Worm (Caenorhabditis elegans) whole organism, young adult: ENCODE results near the gene T02C1.1.
A peak's percentile ranks its signal among the peaks of the same experiment; 100 is the strongest.

Experiments used
- B0336.3 ChIP-seq: fragments of 200-800 bp; sonication (Bioruptor generic); IDR thresholded peaks from 2 replicates; pipeline ENCODE4 v1.3.6; 2022; ENCODE audit warnings: missing genetic modification characterization, missing compliant biosample characterization
- C17E4.6 ChIP-seq: fragments of 200-800 bp; sonication (Bioruptor generic); IDR thresholded peaks from 2 replicates; pipeline ENCODE4 v1.3.6; 2022; ENCODE audit warnings: missing genetic modification reagents, missing genetic modification characterization, missing compliant biosample characterization
- F22D6.2 ChIP-seq: sonication (generic microtip); optimal IDR thresholded peaks from 2 replicates; lab custom pipeline; 2016; ENCODE audit warnings: mild to moderate bottlenecking, missing genetic modification characterization, missing compliant biosample characterization
- F33H1.4 ChIP-seq: fragments of 200-800 bp; sonication (Bioruptor generic); IDR thresholded peaks from 2 replicates; pipeline ENCODE4 v1.3.6; 2022; ENCODE audit warnings: missing genetic modification reagents, missing genetic modification characterization, missing compliant biosample characterization
- F37B4.10 ChIP-seq: fragments of 200-800 bp; sonication (Bioruptor generic); IDR thresholded peaks from 2 replicates; pipeline ENCODE4 v1.3.6; 2022; ENCODE audit warnings: missing genetic modification characterization, missing compliant biosample characterization
- F52B5.7 ChIP-seq: sonication (generic microtip); optimal IDR thresholded peaks from 2 replicates; lab custom pipeline; 2016; ENCODE audit warnings: mild to moderate bottlenecking, missing genetic modification characterization, missing compliant biosample characterization
- K12H6.12 ChIP-seq: fragments of 200-800 bp; sonication (Bioruptor generic); optimal IDR thresholded peaks from 2 replicates; lab custom pipeline; 2018; ENCODE audit warnings: mild to moderate bottlenecking, missing genetic modification characterization, missing compliant biosample characterization
- Y53G8AR.9 ChIP-seq: fragments of 200-800 bp; sonication (Bioruptor generic); conservative IDR thresholded peaks from 2 replicates; pipeline ENCODE4 v1.3.6; 2022; ENCODE audit warnings: missing genetic modification reagents, missing genetic modification characterization, missing compliant biosample characterization
- Y56A3A.18 ChIP-seq: fragments of 200-800 bp; sonication (Bioruptor generic); IDR thresholded peaks from 2 replicates; pipeline ENCODE4 v1.3.6; 2022; ENCODE audit warnings: missing genetic modification reagents, missing genetic modification characterization, missing compliant biosample characterization
- Y67H2A.10 ChIP-seq: fragments of 200-800 bp; sonication (Bioruptor generic); conservative IDR thresholded peaks from 2 replicates; pipeline ENCODE4 v1.3.6; 2022; ENCODE audit warnings: missing genetic modification reagents, missing genetic modification characterization, missing compliant biosample characterization
- Y79H2A.3 ChIP-seq: fragments of 200-800 bp; sonication (Bioruptor generic); conservative IDR thresholded peaks from 2 replicates; pipeline ENCODE4 v1.3.6; 2022; ENCODE audit warnings: missing genetic modification reagents, missing genetic modification characterization, missing compliant biosample characterization
- aptf-2 ChIP-seq: fragments of 200-800 bp; sonication (Bioruptor generic); conservative IDR thresholded peaks from 2 replicates; pipeline ENCODE4 v1.3.6; 2022; ENCODE audit warnings: missing genetic modification reagents, missing genetic modification characterization, missing compliant biosample characterization
- atf-7 ChIP-seq: sonication (generic microtip); optimal IDR thresholded peaks from 2 replicates; lab custom pipeline; 2017; ENCODE audit warnings: mild to moderate bottlenecking, missing genetic modification characterization, missing compliant biosample characterization
- attf-3 ChIP-seq: fragments of 200-800 bp; sonication (Bioruptor generic); conservative IDR thresholded peaks from 2 replicates; pipeline ENCODE4 v1.3.6; 2022; ENCODE audit warnings: missing genetic modification reagents, missing genetic modification characterization, missing compliant biosample characterization
- attf-5 ChIP-seq: fragments of 200-800 bp; sonication (Bioruptor generic); optimal IDR thresholded peaks from 2 replicates; lab custom pipeline; 2018; ENCODE audit warnings: mild to moderate bottlenecking, missing genetic modification characterization, missing compliant biosample characterization
- cebp-1 ChIP-seq, 2 experiments: fragments of 200-800 bp in 1 of 2; sonication (Bioruptor generic) in 1 of 2; sonication (generic microtip) in 1 of 2; IDR thresholded peaks in 1 of 2; optimal IDR thresholded peaks in 1 of 2; 2 replicates each; pipeline versions ENCODE4 v1.3.6 to Lab custom; 2017 to 2022; ENCODE audit warnings: missing compliant biosample characterization in 2 of 2, missing genetic modification characterization in 2 of 2, mild to moderate bottlenecking in 1 of 2, missing genetic modification reagents in 1 of 2, moderate library complexity in 1 of 2
- cebp-2 ChIP-seq: fragments of 200-800 bp; sonication (Bioruptor generic); IDR thresholded peaks from 2 replicates; pipeline ENCODE4 v1.3.6; 2022; ENCODE audit warnings: missing genetic modification characterization, missing compliant biosample characterization
- ceh-27 ChIP-seq: fragments of 200-800 bp; sonication (Bioruptor generic); optimal IDR thresholded peaks from 2 replicates; lab custom pipeline; 2018; ENCODE audit warnings: mild to moderate bottlenecking, missing genetic modification characterization, moderate library complexity, missing compliant biosample characterization
- ceh-40 ChIP-seq: fragments of 200-800 bp; sonication (Bioruptor generic); IDR thresholded peaks from 2 replicates; pipeline ENCODE4 v1.3.6; 2022; ENCODE audit warnings: missing genetic modification characterization, missing compliant biosample characterization
- ceh-79 ChIP-seq: sonication (generic microtip); optimal IDR thresholded peaks from 2 replicates; lab custom pipeline; 2017; ENCODE audit warnings: mild to moderate bottlenecking, missing genetic modification characterization, missing compliant biosample characterization
- die-1 ChIP-seq: sonication (generic microtip); optimal IDR thresholded peaks from 2 replicates; lab custom pipeline; 2016; ENCODE audit warnings: missing genotype, mild to moderate bottlenecking, missing genetic modification characterization, missing compliant biosample characterization
- dpl-1 ChIP-seq: fragments of 150-350 bp; optimal IDR thresholded peaks from 2 replicates; lab custom pipeline; 2014; ENCODE audit warnings: missing biosample characterization, missing genetic modification reagents, missing genetic modification characterization
- gei-17 ChIP-seq: fragments of 200-800 bp; sonication (Bioruptor generic); optimal IDR thresholded peaks from 2 replicates; lab custom pipeline; 2018; ENCODE audit warnings: mild to moderate bottlenecking, missing genetic modification characterization, missing compliant biosample characterization
- hlh-12 ChIP-seq: sonication (generic microtip); optimal IDR thresholded peaks from 2 replicates; lab custom pipeline; 2016; ENCODE audit warnings: missing genetic modification characterization, missing compliant biosample characterization
- hsf-1 ChIP-seq: fragments of 200-800 bp; sonication (Bioruptor generic); IDR thresholded peaks from 2 replicates; pipeline ENCODE4 v1.3.6; 2022; ENCODE audit warnings: missing genetic modification reagents, missing genetic modification characterization, missing compliant biosample characterization
- lin-40 ChIP-seq: sonication (generic microtip); optimal IDR thresholded peaks from 2 replicates; lab custom pipeline; 2016; ENCODE audit warnings: missing genetic modification characterization, mild to moderate bottlenecking, missing compliant biosample characterization, missing genotype, missing genetic modification reagents
- lin-54 ChIP-seq: fragments of 200-800 bp; sonication (Bioruptor generic); optimal IDR thresholded peaks from 2 replicates; lab custom pipeline; 2018; ENCODE audit warnings: mild to moderate bottlenecking, missing genetic modification characterization, missing compliant biosample characterization
- madf-6 ChIP-seq: fragments of 200-800 bp; sonication (Bioruptor generic); IDR thresholded peaks from 2 replicates; pipeline ENCODE4 v1.3.6; 2022; ENCODE audit warnings: missing genetic modification reagents, missing genetic modification characterization, missing compliant biosample characterization
- madf-8 ChIP-seq: fragments of 200-800 bp; sonication (Bioruptor generic); conservative IDR thresholded peaks from 2 replicates; pipeline ENCODE4 v1.3.6; 2022; ENCODE audit warnings: missing genetic modification reagents, missing genetic modification characterization, missing compliant biosample characterization
- mcd-1 ChIP-seq: fragments of 200-800 bp; sonication (Bioruptor generic); IDR thresholded peaks from 2 replicates; pipeline ENCODE4 v1.3.6; 2022; ENCODE audit warnings: missing genetic modification reagents, missing genetic modification characterization, missing compliant biosample characterization
- nhr-80 ChIP-seq: sonication (generic microtip); optimal IDR thresholded peaks from 2 replicates; lab custom pipeline; 2016; ENCODE audit warnings: missing genetic modification characterization, missing compliant biosample characterization
- rcor-1 ChIP-seq: fragments of 200-800 bp; sonication (Bioruptor generic); IDR thresholded peaks from 2 replicates; pipeline ENCODE4 v1.3.6; 2022; ENCODE audit warnings: missing genetic modification reagents, missing genetic modification characterization, missing compliant biosample characterization
- rpc-1 ChIP-seq, 2 experiments: fragments of 150-350 bp in 1 of 2; sonication (generic microtip) in 1 of 2; optimal IDR thresholded peaks; 2 replicates each; lab custom pipeline; 2014 to 2018; ENCODE audit warnings: missing biosample characterization in 1 of 2, missing genetic modification characterization in 1 of 2, missing genetic modification reagents in 1 of 2, missing genotype in 1 of 2
- snpc-1.1 ChIP-seq: sonication (generic microtip); optimal IDR thresholded peaks from 2 replicates; lab custom pipeline; 2017; ENCODE audit warnings: missing genetic modification characterization, mild to moderate bottlenecking, missing compliant biosample characterization, antibody characterized with exemption, moderate library complexity, missing genotype, missing genetic modification reagents; ENCODE audit not compliant: insufficient read depth
- somi-1 ChIP-seq: fragments of 200-800 bp; sonication (Bioruptor generic); optimal IDR thresholded peaks from 2 replicates; lab custom pipeline; 2018; ENCODE audit warnings: mild to moderate bottlenecking, missing genetic modification characterization, missing compliant biosample characterization
- sptf-2 ChIP-seq: fragments of 200-800 bp; sonication (Bioruptor generic); optimal IDR thresholded peaks from 2 replicates; lab custom pipeline; 2018; ENCODE audit warnings: mild to moderate bottlenecking, missing genetic modification characterization, missing compliant biosample characterization
- unc-62 ChIP-seq: fragments of 150-350 bp; optimal IDR thresholded peaks from 2 replicates; lab custom pipeline; 2014; ENCODE audit warnings: missing biosample characterization, missing genetic modification reagents, missing genetic modification characterization
- ztf-28 ChIP-seq: fragments of 200-800 bp; sonication (Bioruptor generic); IDR thresholded peaks from 2 replicates; pipeline ENCODE4 v1.3.6; 2022; ENCODE audit warnings: missing genetic modification reagents, missing genetic modification characterization, missing compliant biosample characterization

Gene T02C1.1

DNA sequence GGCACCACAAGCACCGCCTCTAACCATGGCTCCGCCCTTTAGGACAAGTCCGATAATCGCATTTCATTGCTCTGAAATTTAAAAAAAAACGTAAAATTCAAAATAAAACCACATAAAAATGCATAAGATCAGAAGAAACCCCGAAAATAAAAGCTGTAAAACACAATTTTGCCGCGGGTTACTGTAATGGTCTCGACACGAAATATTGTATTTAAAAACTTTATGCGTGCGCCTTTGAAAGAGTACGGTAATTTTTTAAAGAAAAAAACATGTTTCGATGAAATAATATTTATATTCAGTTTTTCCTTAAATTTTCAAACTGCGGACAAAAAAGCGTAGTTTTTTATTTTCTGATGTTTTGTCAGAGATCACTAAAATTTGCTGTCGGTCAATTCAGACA, 18.6 kb upstream of the T02C1.1 start, which contains the start of gene rnr-1 (continued):
- TF ChIP-seq madf-6 (GFP tag; lab: Robert Waterston, UW) (peak; percentile 98), nhr-80 (tag; lab: Kevin White, UChicago) (no peak), lin-54 (GFP tag; lab: Kevin White, UChicago) (peak; percentile 54), gei-17 (GFP tag; lab: Kevin White, UChicago) (no peak), snpc-1.1 (no peak), attf-5 (GFP tag; lab: Kevin White, UChicago) (no peak), sptf-2 (no peak), ztf-28 (GFP tag; lab: Robert Waterston, UW) (no peak), ceh-27 (no peak), Y79H2A.3 (GFP tag; lab: Robert Waterston, UW) (0 out of 2 replicates have a peak, but pooled peaks have one; percentile 44), F22D6.2 (tag; lab: Kevin White, UChicago) (no peak), somi-1 (no peak), rpc-1 (optimal IDR thresholded peaks at IDR 0.05; lab: Kevin White, UChicago) (no peak), rpc-1 (tag; optimal IDR thresholded peaks at IDR 0.05; lab: Kevin White, UChicago) (no peak), lin-40 (no peak), die-1 (tag; lab: Kevin White, UChicago) (no peak), Y56A3A.18 (GFP tag; lab: Robert Waterston, UW) (no peak), ceh-40 (GFP tag; lab: Robert Waterston, UW) (no peak), atf-7 (tag; lab: Kevin White, UChicago) (no peak), unc-62 (GFP tag; lab: Kevin White, UChicago) (no peak), aptf-2 (no peak), dpl-1 (GFP tag; lab: Kevin White, UChicago) (peak; percentile 73), cebp-2 (GFP tag; lab: Robert Waterston, UW) (no peak), ceh-79 (no peak), F33H1.4 (GFP tag; lab: Robert Waterston, UW) (peak; percentile 97), attf-3 (GFP tag; lab: Robert Waterston, UW) (no peak), madf-8 (GFP tag; lab: Robert Waterston, UW) (peak; percentile 90), F52B5.7 (tag; lab: Kevin White, UChicago) (no peak), rcor-1 (GFP tag; lab: Robert Waterston, UW) (0 out of 2 replicates have a peak, but pooled peaks have one; percentile 33), K12H6.12 (no peak), Y53G8AR.9 (no peak), C17E4.6 (GFP tag; lab: Robert Waterston, UW) (no peak)
- TF ChIP-seq, all 124 proteins: peak for 28

DNA sequence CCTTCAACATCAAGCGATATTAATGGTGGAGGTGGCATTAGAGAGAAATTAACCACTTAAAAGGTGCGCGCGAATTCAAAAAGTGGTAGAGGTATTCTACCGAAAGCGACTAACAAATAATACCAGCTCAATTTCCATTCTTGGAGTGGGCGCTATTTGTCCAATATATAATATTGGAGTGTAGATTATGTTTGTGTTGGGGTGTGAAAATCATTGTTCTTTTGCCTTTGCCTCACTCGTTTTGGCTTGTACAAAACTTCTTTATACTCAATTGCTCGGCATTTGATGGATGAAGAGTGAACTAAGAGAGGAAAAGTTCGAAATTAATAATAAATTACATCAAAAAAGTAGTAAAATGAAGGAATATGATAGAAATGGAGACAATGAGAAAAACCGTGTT, 16.2 kb upstream of the T02C1.1 start, which contains the start of gene T23G5.3:
Gene T23G5.3, minus strand, starts transcription at position 101 of the 400 bp plus-strand sequence.
- TF ChIP-seq cebp-1 (GFP tag; IDR thresholded peaks at IDR 0.05; lab: Robert Waterston, UW), result no peak
- no peak for TF ChIP-seq cebp-1 (tag; optimal IDR thresholded peaks at IDR 0.05; lab: Kevin White, UChicago)
- TF ChIP-seq mcd-1 (GFP tag; lab: Robert Waterston, UW), result no peak
- TF ChIP-seq hsf-1 (GFP tag; lab: Robert Waterston, UW), result no peak
- no peak for TF ChIP-seq hlh-12 (tag; lab: Kevin White, UChicago)
- TF ChIP-seq rpc-1 (optimal IDR thresholded peaks at IDR 0.05; lab: Kevin White, UChicago), result no peak
- TF ChIP-seq rpc-1 (tag; optimal IDR thresholded peaks at IDR 0.05; lab: Kevin White, UChicago), result no peak
- no peak for TF ChIP-seq Y56A3A.18 (GFP tag; lab: Robert Waterston, UW)
- TF ChIP-seq ceh-27, result no peak
- no peak for TF ChIP-seq die-1 (tag; lab: Kevin White, UChicago)
- TF ChIP-seq F37B4.10, result no peak
- TF ChIP-seq Y67H2A.10, result no peak
- no peak for TF ChIP-seq B0336.3 (GFP tag; lab: Robert Waterston, UW)
- no peak for TF ChIP-seq snpc-1.1
